Worm (Caenorhabditis elegans) whole organism, young adult: Measurements from ENCODE around the gene srw-139.

Experiments
- B0336.3 ChIP-seq: fragments of 200-800 bp; sonication (Bioruptor generic); IDR thresholded peaks from 2 replicates; pipeline ENCODE4 v1.3.6; 2022; ENCODE audit warnings: missing genetic modification characterization, missing compliant biosample characterization
- C17E4.6 ChIP-seq: fragments of 200-800 bp; sonication (Bioruptor generic); IDR thresholded peaks from 2 replicates; pipeline ENCODE4 v1.3.6; 2022; ENCODE audit warnings: missing genetic modification reagents, missing genetic modification characterization, missing compliant biosample characterization
- F23B12.7 ChIP-seq: sonication (generic microtip); optimal IDR thresholded peaks from 2 replicates; lab custom pipeline; 2017; ENCODE audit warnings: missing genetic modification characterization, mild to moderate bottlenecking, missing compliant biosample characterization, antibody characterized with exemption, moderate library complexity; ENCODE audit not compliant: insufficient read depth
- F33H1.4 ChIP-seq: fragments of 200-800 bp; sonication (Bioruptor generic); IDR thresholded peaks from 2 replicates; pipeline ENCODE4 v1.3.6; 2022; ENCODE audit warnings: missing genetic modification reagents, missing genetic modification characterization, missing compliant biosample characterization
- F57A8.1 ChIP-seq: fragments of 200-800 bp; sonication (Bioruptor generic); optimal IDR thresholded peaks from 2 replicates; lab custom pipeline; 2018; ENCODE audit warnings: mild to moderate bottlenecking, missing genetic modification characterization, moderate library complexity, missing compliant biosample characterization
- T07F8.4 ChIP-seq: sonication (generic microtip); optimal IDR thresholded peaks from 2 replicates; lab custom pipeline; 2016; ENCODE audit warnings: mild to moderate bottlenecking, missing genetic modification characterization, moderate library complexity, missing compliant biosample characterization
- T26A5.8 ChIP-seq: sonication (generic microtip); optimal IDR thresholded peaks from 2 replicates; lab custom pipeline; 2016; ENCODE audit warnings: missing genetic modification characterization, missing compliant biosample characterization
- ZK185.1 ChIP-seq: sonication (generic microtip); optimal IDR thresholded peaks from 2 replicates; lab custom pipeline; 2016; ENCODE audit warnings: mild to moderate bottlenecking, missing genetic modification characterization, missing compliant biosample characterization; ENCODE audit not compliant: poor library complexity, severe bottlenecking
- ceh-40 ChIP-seq: fragments of 200-800 bp; sonication (Bioruptor generic); IDR thresholded peaks from 2 replicates; pipeline ENCODE4 v1.3.6; 2022; ENCODE audit warnings: missing genetic modification characterization, missing compliant biosample characterization
- ceh-91 ChIP-seq: fragments of 200-800 bp; sonication (Bioruptor generic); IDR thresholded peaks from 2 replicates; pipeline ENCODE4 v1.3.6; 2022; ENCODE audit warnings: missing genetic modification reagents, missing genetic modification characterization, missing compliant biosample characterization
- ets-4 ChIP-seq: fragments of 200-800 bp; sonication (Bioruptor generic); optimal IDR thresholded peaks from 2 replicates; lab custom pipeline; 2018; ENCODE audit warnings: mild to moderate bottlenecking, missing genetic modification characterization, missing compliant biosample characterization
- fkh-3 ChIP-seq: sonication (generic microtip); optimal IDR thresholded peaks from 2 replicates; lab custom pipeline; 2016; ENCODE audit warnings: mild to moderate bottlenecking, missing genetic modification characterization, missing compliant biosample characterization
- gei-17 ChIP-seq: fragments of 200-800 bp; sonication (Bioruptor generic); optimal IDR thresholded peaks from 2 replicates; lab custom pipeline; 2018; ENCODE audit warnings: mild to moderate bottlenecking, missing genetic modification characterization, missing compliant biosample characterization
- hlh-26 ChIP-seq: fragments of 200-800 bp; sonication (Bioruptor generic); conservative IDR thresholded peaks from 2 replicates; pipeline ENCODE4 v1.3.6; 2022; ENCODE audit warnings: missing genetic modification reagents, missing genetic modification characterization, missing compliant biosample characterization
- hrde-1 ChIP-seq: sonication (generic microtip); optimal IDR thresholded peaks from 2 replicates; lab custom pipeline; 2016; ENCODE audit warnings: missing genetic modification characterization, mild to moderate bottlenecking, missing compliant biosample characterization, moderate library complexity, missing genotype, missing genetic modification reagents, borderline replicate concordance
- hsf-1 ChIP-seq: fragments of 200-800 bp; sonication (Bioruptor generic); IDR thresholded peaks from 2 replicates; pipeline ENCODE4 v1.3.6; 2022; ENCODE audit warnings: missing genetic modification reagents, missing genetic modification characterization, missing compliant biosample characterization
- lin-40 ChIP-seq: sonication (generic microtip); optimal IDR thresholded peaks from 2 replicates; lab custom pipeline; 2016; ENCODE audit warnings: missing genetic modification characterization, mild to moderate bottlenecking, missing compliant biosample characterization, missing genotype, missing genetic modification reagents
- madf-10 ChIP-seq: sonication (generic microtip); optimal IDR thresholded peaks from 2 replicates; lab custom pipeline; 2016; ENCODE audit warnings: mild to moderate bottlenecking, missing genetic modification characterization, missing compliant biosample characterization
- madf-3 ChIP-seq: fragments of 200-800 bp; sonication (Bioruptor generic); IDR thresholded peaks from 2 replicates; pipeline ENCODE4 v1.3.6; 2022; ENCODE audit warnings: missing genetic modification reagents, missing genetic modification characterization, missing compliant biosample characterization
- madf-6 ChIP-seq: fragments of 200-800 bp; sonication (Bioruptor generic); IDR thresholded peaks from 2 replicates; pipeline ENCODE4 v1.3.6; 2022; ENCODE audit warnings: missing genetic modification reagents, missing genetic modification characterization, missing compliant biosample characterization
- mcd-1 ChIP-seq: fragments of 200-800 bp; sonication (Bioruptor generic); IDR thresholded peaks from 2 replicates; pipeline ENCODE4 v1.3.6; 2022; ENCODE audit warnings: missing genetic modification reagents, missing genetic modification characterization, missing compliant biosample characterization
- mel-28 ChIP-seq: sonication (generic microtip); optimal IDR thresholded peaks from 2 replicates; lab custom pipeline; 2016; ENCODE audit warnings: borderline replicate concordance, mild to moderate bottlenecking, missing genetic modification characterization, missing compliant biosample characterization
- mes-4 ChIP-seq: sonication (generic microtip); optimal IDR thresholded peaks from 2 replicates; lab custom pipeline; 2016; ENCODE audit warnings: missing genotype, missing genetic modification characterization, missing compliant biosample characterization
- nhr-120 ChIP-seq: fragments of 200-800 bp; sonication (Bioruptor generic); IDR thresholded peaks from 2 replicates; pipeline ENCODE4 v1.3.6; 2022; ENCODE audit warnings: missing genetic modification characterization, missing compliant biosample characterization
- rec-8 ChIP-seq, 2 experiments: sonication (generic microtip); optimal IDR thresholded peaks; 2 replicates each; lab custom pipeline; 2016; ENCODE audit warnings: mild to moderate bottlenecking in 2 of 2, missing genetic modification characterization in 2 of 2, missing genetic modification reagents in 2 of 2, missing genotype in 2 of 2, missing biosample characterization in 1 of 2, missing compliant biosample characterization in 1 of 2, moderate library complexity in 1 of 2
- repo-1 ChIP-seq: sonication (generic microtip); optimal IDR thresholded peaks from 2 replicates; lab custom pipeline; 2017; ENCODE audit warnings: mild to moderate bottlenecking, missing genetic modification characterization, missing compliant biosample characterization
- rpc-1 ChIP-seq, 2 experiments: fragments of 150-350 bp in 1 of 2; sonication (generic microtip) in 1 of 2; optimal IDR thresholded peaks; 2 replicates each; lab custom pipeline; 2014 to 2018; ENCODE audit warnings: missing biosample characterization in 1 of 2, missing genetic modification characterization in 1 of 2, missing genetic modification reagents in 1 of 2, missing genotype in 1 of 2
- snpc-1.1 ChIP-seq: sonication (generic microtip); optimal IDR thresholded peaks from 2 replicates; lab custom pipeline; 2017; ENCODE audit warnings: missing genetic modification characterization, mild to moderate bottlenecking, missing compliant biosample characterization, antibody characterized with exemption, moderate library complexity, missing genotype, missing genetic modification reagents; ENCODE audit not compliant: insufficient read depth
- snpc-1.3 ChIP-seq: sonication (generic microtip); optimal IDR thresholded peaks from 2 replicates; lab custom pipeline; 2017; ENCODE audit warnings: missing genetic modification characterization, mild to moderate bottlenecking, missing compliant biosample characterization, antibody characterized with exemption, moderate library complexity, missing genotype, missing genetic modification reagents; ENCODE audit not compliant: insufficient read depth
- somi-1 ChIP-seq: fragments of 200-800 bp; sonication (Bioruptor generic); optimal IDR thresholded peaks from 2 replicates; lab custom pipeline; 2018; ENCODE audit warnings: mild to moderate bottlenecking, missing genetic modification characterization, missing compliant biosample characterization
- sptf-2 ChIP-seq: fragments of 200-800 bp; sonication (Bioruptor generic); optimal IDR thresholded peaks from 2 replicates; lab custom pipeline; 2018; ENCODE audit warnings: mild to moderate bottlenecking, missing genetic modification characterization, missing compliant biosample characterization
- ztf-26 ChIP-seq: sonication (generic microtip); optimal IDR thresholded peaks from 2 replicates; lab custom pipeline; 2017; ENCODE audit warnings: missing genetic modification characterization, missing compliant biosample characterization
- ztf-6 ChIP-seq: fragments of 200-800 bp; sonication (Bioruptor generic); IDR thresholded peaks from 2 replicates; pipeline ENCODE4 v1.3.6; 2022; ENCODE audit warnings: missing genetic modification reagents, missing genetic modification characterization, missing compliant biosample characterization

The srw-139 gene

ce11 chrV:2964786-2965185, 20.4 kb downstream of the srw-139 start, which contains the start of gene srh-88:
TSS of gene srh-88 (minus strand) at chrV:2964886.
- TF ChIP-seq rec-8 (tag; optimal IDR thresholded peaks at IDR 0.05; lab: Kevin White, UChicago) = no peak
- no peak for TF ChIP-seq ceh-91 (GFP tag; lab: Robert Waterston, UW)
- TF ChIP-seq mcd-1 (GFP tag; lab: Robert Waterston, UW) = no peak
- TF ChIP-seq C17E4.6 (GFP tag; lab: Robert Waterston, UW) = no peak
- TF ChIP-seq B0336.3 = no peak
- no peak for TF ChIP-seq hlh-26 (GFP tag; lab: Robert Waterston, UW)
- TF ChIP-seq F33H1.4 (GFP tag; lab: Robert Waterston, UW) = no peak
- TF ChIP-seq hrde-1 (tag; lab: Kevin White, UChicago) = no peak
- no peak for TF ChIP-seq ets-4 (GFP tag; lab: Kevin White, UChicago)
- TF ChIP-seq madf-10 (tag; lab: Kevin White, UChicago) = no peak
- no peak for TF ChIP-seq madf-3 (GFP tag; lab: Robert Waterston, UW)
- no peak for TF ChIP-seq fkh-3 (tag; lab: Kevin White, UChicago)
- no peak for TF ChIP-seq rpc-1 (optimal IDR thresholded peaks at IDR 0.05; lab: Kevin White, UChicago)
- TF ChIP-seq rpc-1 (tag; optimal IDR thresholded peaks at IDR 0.05; lab: Kevin White, UChicago) = no peak
- no peak for TF ChIP-seq hsf-1 (GFP tag; lab: Robert Waterston, UW)
- no peak for TF ChIP-seq ztf-26 (tag; lab: Kevin White, UChicago)
- no peak for TF ChIP-seq F23B12.7 (tag; lab: Kevin White, UChicago)
- TF ChIP-seq snpc-1.3 = no peak
- TF ChIP-seq snpc-1.1 (tag; lab: Kevin White, UChicago) = no peak
- no peak for TF ChIP-seq ztf-6
- no peak for TF ChIP-seq gei-17 (GFP tag; lab: Kevin White, UChicago)
- TF ChIP-seq, all 124 proteins: peak for 0

ce11 chrV:2962960-2963359, 22.2 kb downstream of the srw-139 start, which contains the start of gene srw-138:
TSS of gene srw-138 (minus strand) at chrV:2963060.
- TF ChIP-seq mel-28 (tag; lab: Kevin White, UChicago) (no peak), madf-6 (no peak), ceh-91 (GFP tag; lab: Robert Waterston, UW) (no peak), ztf-6 (no peak), ceh-40 (GFP tag; lab: Robert Waterston, UW) (no peak), T26A5.8 (tag; lab: Kevin White, UChicago) (no peak)

- TF ChIP-seq F57A8.1 (GFP tag; lab: Kevin White, UChicago) (no peak), nhr-120 (GFP tag; lab: Robert Waterston, UW) (no peak), fkh-3 (tag; lab: Kevin White, UChicago) (no peak)
Observed at ce11 chrV:2960894-2961293, 24.3 kb downstream of the srw-139 start, which contains the start of gene srw-144. TSS of gene srw-144 (minus strand) at chrV:2960994.

ce11 chrV:2958202-2958601, 27.0 kb downstream of the srw-139 start, which contains the start of gene srw-142:
TSS of gene srw-142 (minus strand) at chrV:2958302.
- TF ChIP-seq lin-40 (no peak), somi-1 (GFP tag; lab: Kevin White, UChicago) (no peak), repo-1 (tag; lab: Kevin White, UChicago) (no peak), sptf-2 (GFP tag; lab: Kevin White, UChicago) (no peak), mes-4 (tag; lab: Kevin White, UChicago) (no peak), ZK185.1 (tag; lab: Kevin White, UChicago) (no peak), T07F8.4 (no peak)
- TF ChIP-seq, all 124 proteins: peak for 0
